Worm (Caenorhabditis elegans): ENCODE results near the gene Y105C5A.1.

DNA sequence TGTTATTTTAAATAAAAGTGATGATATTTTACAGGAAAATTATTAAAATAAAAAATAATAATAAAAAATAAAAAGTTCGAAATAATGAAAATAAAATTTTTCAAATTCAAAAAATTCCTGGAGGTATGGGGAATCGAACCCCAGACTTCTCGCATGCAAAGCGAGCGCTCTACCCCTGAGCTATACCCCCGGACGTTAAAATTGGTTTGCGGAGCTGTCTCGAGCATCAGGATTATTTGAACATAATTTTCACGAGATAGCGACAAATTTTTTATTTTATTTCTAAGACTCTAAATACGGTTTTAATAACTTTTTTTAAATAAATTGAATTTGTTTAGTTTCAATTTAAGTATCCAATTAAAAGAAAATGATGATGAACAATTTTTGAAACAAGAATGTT is 40.0 kb upstream of the Y105C5A.1 start:
- no peak for TF ChIP-seq F57C9.4 (tag; optimal IDR thresholded peaks at IDR 0.05)
- no peak for TF ChIP-seq madf-8 (GFP tag; conservative IDR thresholded peaks at IDR 0.05)
- TF ChIP-seq ceh-58 (GFP tag; IDR thresholded peaks at IDR 0.05) = no peak

Data from whole organism, young adult.